Fruit fly (Drosophila melanogaster) whole organism, prepupa: ENCODE data around the gene CG31937.

Experiments
- CG10631 ChIP-seq: fragments of 200-800 bp; sonication (Bioruptor generic); optimal IDR thresholded peaks from 2 replicates; lab custom pipeline; 2016; ENCODE audit warnings: missing biosample characterization, missing genetic modification characterization
- CG10669 ChIP-seq: fragments of 200-800 bp; sonication (Bioruptor generic); optimal IDR thresholded peaks from 3 replicates; lab custom pipeline; 2018; ENCODE audit warnings: missing biosample characterization, mild to moderate bottlenecking, missing genetic modification characterization, moderate library complexity
- CG11294 ChIP-seq: fragments of 200-800 bp; sonication (Bioruptor generic); IDR thresholded peaks from 2 replicates; pipeline ENCODE4 v1.3.6; 2022; ENCODE audit warnings: missing biosample characterization, missing genetic modification characterization
- CG11762 ChIP-seq: fragments of 200-800 bp; sonication (Bioruptor generic); optimal IDR thresholded peaks from 3 replicates; lab custom pipeline; 2016; ENCODE audit warnings: missing biosample characterization, missing genetic modification characterization; ENCODE audit not compliant: insufficient read depth
- CG11902 ChIP-seq: fragments of 200-800 bp; sonication (Bioruptor generic); optimal IDR thresholded peaks from 3 replicates; lab custom pipeline; 2016; ENCODE audit warnings: missing biosample characterization, missing genetic modification characterization
- CG15336 ChIP-seq: fragments of 200-800 bp; sonication (Bioruptor generic); IDR thresholded peaks from 2 replicates; pipeline ENCODE4 v1.3.6; 2022; ENCODE audit warnings: missing biosample characterization, missing genetic modification characterization
- CG16779 ChIP-seq: fragments of 200-800 bp; sonication (Bioruptor generic); optimal IDR thresholded peaks from 3 replicates; lab custom pipeline; 2017; ENCODE audit warnings: missing biosample characterization, mild to moderate bottlenecking, missing genetic modification characterization
- CG3032 ChIP-seq: fragments of 200-800 bp; optimal IDR thresholded peaks from 2 replicates; lab custom pipeline; 2019; ENCODE audit warnings: missing biosample characterization, mild to moderate bottlenecking, missing genetic modification characterization, moderate library complexity
- CG32006 ChIP-seq: fragments of 200-800 bp; sonication (Bioruptor generic); optimal IDR thresholded peaks from 3 replicates; lab custom pipeline; 2017; ENCODE audit warnings: missing biosample characterization, mild to moderate bottlenecking, missing genetic modification characterization
- CG4318 ChIP-seq: fragments of 200-800 bp; sonication (Bioruptor generic); optimal IDR thresholded peaks from 3 replicates; lab custom pipeline; 2017; ENCODE audit warnings: missing biosample characterization, mild to moderate bottlenecking, missing genetic modification characterization
- CG6163 ChIP-seq: fragments of 200-800 bp; sonication (Bioruptor generic); IDR thresholded peaks from 3 replicates; pipeline ENCODE4 v1.3.6; 2022; ENCODE audit warnings: missing biosample characterization, missing genetic modification characterization
- CG6276 ChIP-seq: fragments of 200-800 bp; sonication (Bioruptor generic); optimal IDR thresholded peaks from 2 replicates; lab custom pipeline; 2017; ENCODE audit warnings: missing biosample characterization, mild to moderate bottlenecking, missing genetic modification characterization
- CG6792 ChIP-seq: fragments of 200-800 bp; sonication (Bioruptor generic); optimal IDR thresholded peaks from 3 replicates; lab custom pipeline; 2016; ENCODE audit warnings: missing biosample characterization, missing genetic modification characterization
- CG6808 ChIP-seq: fragments of 200-800 bp; sonication (Bioruptor generic); optimal IDR thresholded peaks from 3 replicates; lab custom pipeline; 2017; ENCODE audit warnings: missing biosample characterization, missing genetic modification characterization, mild to moderate bottlenecking, moderate library complexity, missing genetic modification reagents
- CG6854 ChIP-seq: fragments of 200-800 bp; sonication (Bioruptor generic); optimal IDR thresholded peaks from 2 replicates; lab custom pipeline; 2017; ENCODE audit warnings: missing biosample characterization, mild to moderate bottlenecking, missing genetic modification characterization
- CG7368 ChIP-seq: fragments of 200-800 bp; sonication (Bioruptor generic); optimal IDR thresholded peaks from 3 replicates; lab custom pipeline; 2016; ENCODE audit warnings: missing biosample characterization, missing genetic modification characterization
- CG8119 ChIP-seq: fragments of 200-800 bp; sonication (Bioruptor generic); IDR thresholded peaks from 3 replicates; pipeline ENCODE4 v1.3.6; 2022; ENCODE audit warnings: missing biosample characterization, missing genetic modification characterization
- CG8319 ChIP-seq: fragments of 200-800 bp; sonication (Bioruptor generic); optimal IDR thresholded peaks from 3 replicates; lab custom pipeline; 2016; ENCODE audit warnings: missing biosample characterization, missing genetic modification characterization
- Eip75B ChIP-seq: fragments of 200-800 bp; sonication (Bioruptor generic); optimal IDR thresholded peaks from 3 replicates; lab custom pipeline; 2016; ENCODE audit warnings: missing biosample characterization, missing genetic modification characterization
- Eip78C ChIP-seq: fragments of 200-800 bp; sonication (Bioruptor generic); peaks from one replicate; lab custom pipeline; 2016; ENCODE audit warnings: missing biosample characterization, missing genetic modification characterization
- Ets21C ChIP-seq: fragments of 200-800 bp; sonication (Bioruptor generic); optimal IDR thresholded peaks from 3 replicates; lab custom pipeline; 2016; ENCODE audit warnings: missing biosample characterization, missing genetic modification characterization
- Ets96B ChIP-seq: fragments of 200-800 bp; optimal IDR thresholded peaks from 2 replicates; lab custom pipeline; 2019; ENCODE audit warnings: missing biosample characterization, mild to moderate bottlenecking, missing genetic modification characterization, moderate library complexity
- Gug ChIP-seq: fragments of 200-800 bp; sonication (Bioruptor generic); IDR thresholded peaks from 2 replicates; pipeline ENCODE4 v1.3.6; 2022; ENCODE audit warnings: missing biosample characterization, missing genetic modification characterization
- Hr39 ChIP-seq: fragments of 200-800 bp; sonication (Bioruptor generic); optimal IDR thresholded peaks from 2 replicates; lab custom pipeline; 2016; ENCODE audit warnings: missing biosample characterization, missing genetic modification characterization
- Hr4 ChIP-seq: fragments of 200-800 bp; sonication (Bioruptor generic); optimal IDR thresholded peaks from 3 replicates; lab custom pipeline; 2016; ENCODE audit warnings: missing biosample characterization, missing genetic modification characterization
- Met ChIP-seq: fragments of 200-800 bp; sonication (Bioruptor generic); optimal IDR thresholded peaks from 3 replicates; lab custom pipeline; 2016; ENCODE audit warnings: missing biosample characterization, missing genetic modification characterization
- OdsH ChIP-seq: fragments of 200-800 bp; sonication (Bioruptor generic); optimal IDR thresholded peaks from 3 replicates; lab custom pipeline; 2016; ENCODE audit warnings: missing biosample characterization, missing genetic modification characterization
- Sox14 ChIP-seq: fragments of 200-800 bp; sonication (Bioruptor generic); optimal IDR thresholded peaks from 3 replicates; lab custom pipeline; 2016; ENCODE audit warnings: missing biosample characterization, missing genetic modification characterization
- Sox15 ChIP-seq: fragments of 200-800 bp; sonication (Bioruptor generic); optimal IDR thresholded peaks from 3 replicates; lab custom pipeline; 2016; ENCODE audit warnings: missing biosample characterization, missing genetic modification characterization
- achi ChIP-seq: fragments of 200-800 bp; sonication (Bioruptor generic); optimal IDR thresholded peaks from 3 replicates; lab custom pipeline; 2016; ENCODE audit warnings: missing biosample characterization, missing genetic modification characterization
- cyc ChIP-seq: fragments of 200-800 bp; sonication (Bioruptor generic); optimal IDR thresholded peaks from 3 replicates; lab custom pipeline; 2016; ENCODE audit warnings: missing biosample characterization, missing genetic modification characterization
- dac ChIP-seq: fragments of 200-800 bp; sonication (Bioruptor generic); optimal IDR thresholded peaks from 2 replicates; lab custom pipeline; 2017; ENCODE audit warnings: missing biosample characterization, mild to moderate bottlenecking, missing genetic modification characterization
- dsx ChIP-seq: fragments of 200-800 bp; optimal IDR thresholded peaks from 3 replicates; lab custom pipeline; 2019; ENCODE audit warnings: missing biosample characterization, mild to moderate bottlenecking, missing genetic modification characterization, moderate library complexity; ENCODE audit not compliant: poor library complexity, severe bottlenecking
- esn ChIP-seq: fragments of 200-800 bp; sonication (Bioruptor generic); optimal IDR thresholded peaks from 2 replicates; lab custom pipeline; 2016; ENCODE audit warnings: missing biosample characterization, mild to moderate bottlenecking, missing genetic modification characterization, moderate library complexity
- fd59A ChIP-seq: fragments of 200-800 bp; sonication (Bioruptor generic); optimal IDR thresholded peaks from 2 replicates; lab custom pipeline; 2017; ENCODE audit warnings: missing biosample characterization, mild to moderate bottlenecking, missing genetic modification characterization, missing genetic modification reagents
- fd85E ChIP-seq: fragments of 200-800 bp; sonication (Bioruptor generic); optimal IDR thresholded peaks from 3 replicates; lab custom pipeline; 2016; ENCODE audit warnings: missing biosample characterization, missing genetic modification characterization
- fkh ChIP-seq: fragments of 200-800 bp; sonication (Bioruptor generic); optimal IDR thresholded peaks from 3 replicates; lab custom pipeline; 2017; ENCODE audit warnings: missing biosample characterization, mild to moderate bottlenecking, missing genetic modification characterization, moderate library complexity
- lz ChIP-seq: fragments of 200-800 bp; sonication (Bioruptor generic); optimal IDR thresholded peaks from 3 replicates; lab custom pipeline; 2016; ENCODE audit warnings: missing biosample characterization, missing genetic modification characterization
- net ChIP-seq: fragments of 200-800 bp; sonication (Bioruptor generic); optimal IDR thresholded peaks from 3 replicates; lab custom pipeline; 2016; ENCODE audit warnings: missing biosample characterization, missing genetic modification characterization
- pdm3 ChIP-seq: fragments of 200-800 bp; sonication (Bioruptor generic); optimal IDR thresholded peaks from 3 replicates; lab custom pipeline; 2016; ENCODE audit warnings: missing biosample characterization, missing genetic modification characterization
- salr ChIP-seq, 2 experiments: fragments of 200-800 bp; sonication (Bioruptor generic); optimal IDR thresholded peaks; 3 replicates each; lab custom pipeline; 2016 to 2018; ENCODE audit warnings: missing biosample characterization in 2 of 2, missing genetic modification characterization in 2 of 2, mild to moderate bottlenecking in 1 of 2
- svp ChIP-seq: fragments of 200-800 bp; sonication (Bioruptor generic); peaks from one replicate; lab custom pipeline; 2016; ENCODE audit warnings: missing biosample characterization, missing genetic modification characterization
- vri ChIP-seq: fragments of 200-800 bp; sonication (Bioruptor generic); optimal IDR thresholded peaks from 3 replicates; lab custom pipeline; 2016; ENCODE audit warnings: missing biosample characterization, mild to moderate bottlenecking, missing genetic modification characterization

Gene CG31937

dm6 chr2L:1706961-1707360 is 22.7 kb upstream of the CG31937 start:
- TF ChIP-seq CG32006: no peak
- TF ChIP-seq CG11902 (GFP tag; lab: Kevin White, UChicago): no peak
- no peak for TF ChIP-seq dsx
- TF ChIP-seq OdsH (GFP tag; lab: Kevin White, UChicago): no peak
- no peak for TF ChIP-seq Eip78C
- no peak for TF ChIP-seq cyc (GFP tag; lab: Kevin White, UChicago)
- no peak for TF ChIP-seq Sox14 (GFP tag; lab: Kevin White, UChicago)
- no peak for TF ChIP-seq CG4318 (GFP tag; lab: Kevin White, UChicago)
- TF ChIP-seq pdm3 (GFP tag; lab: Kevin White, UChicago): no peak
- no peak for TF ChIP-seq CG10669 (GFP tag; lab: Kevin White, UChicago)
- TF ChIP-seq Hr39: no peak

- peak; percentile 13 for TF ChIP-seq vri (GFP tag; lab: Kevin White, UChicago)
- TF ChIP-seq net (GFP tag; lab: Kevin White, UChicago): no peak
- TF ChIP-seq svp (GFP tag; lab: Kevin White, UChicago): peak; percentile 52
Measured at dm6 chr2L:1708110-1708509, 21.6 kb upstream of the CG31937 start.

- TF ChIP-seq CG10669 (GFP tag; lab: Kevin White, UChicago) (no peak), vri (GFP tag; lab: Kevin White, UChicago) (peak; percentile 6), CG8319 (no peak), Met (GFP tag; lab: Kevin White, UChicago) (no peak), svp (GFP tag; lab: Kevin White, UChicago) (peak; percentile 28), Sox15 (GFP tag; lab: Kevin White, UChicago) (no peak), CG11902 (GFP tag; lab: Kevin White, UChicago) (no peak), CG6163 (GFP tag; lab: Robert Waterston, UW) (no peak), CG4318 (GFP tag; lab: Kevin White, UChicago) (no peak), Eip78C (no peak)
- TF ChIP-seq, all 60 proteins: peak for 2
Measured at dm6 chr2L:1709316-1709715, 20.4 kb upstream of the CG31937 start.

dm6 chr2L:1710224-1710623 is 19.5 kb upstream of the CG31937 start, which contains the start of the genes CG17660 and mRpL48:
Gene CG17660 (minus strand): TSS chr2L:1710421.
Gene mRpL48 (plus strand): TSS chr2L:1710462.
- TF ChIP-seq Hr39 (no peak), pdm3 (GFP tag; lab: Kevin White, UChicago) (no peak), CG11294 (GFP tag; lab: Robert Waterston, UW) (no peak), fd85E (GFP tag; lab: Kevin White, UChicago) (no peak), CG11762 (GFP tag; lab: Kevin White, UChicago) (no peak), CG3032 (tag; lab: Kevin White, UChicago) (no peak), CG6808 (GFP tag; lab: Kevin White, UChicago) (no peak), lz (GFP tag; lab: Kevin White, UChicago) (no peak), Met (GFP tag; lab: Kevin White, UChicago) (no peak), svp (GFP tag; lab: Kevin White, UChicago) (no peak), CG10631 (GFP tag; lab: Kevin White, UChicago) (no peak), CG6163 (GFP tag; lab: Robert Waterston, UW) (no peak), CG16779 (tag; lab: Kevin White, UChicago) (no peak), salr (GFP tag; optimal IDR thresholded peaks at IDR 0.05; lab: Kevin White, UChicago) (no peak), CG6276 (GFP tag; lab: Kevin White, UChicago) (no peak), Hr4 (GFP tag; lab: Kevin White, UChicago) (no peak), CG6792 (no peak), Gug (GFP tag; lab: Robert Waterston, UW) (no peak), vri (GFP tag; lab: Kevin White, UChicago) (peak; percentile 72), cyc (GFP tag; lab: Kevin White, UChicago) (no peak), CG15336 (GFP tag; lab: Robert Waterston, UW) (no peak), CG7368 (no peak), Ets96B (tag; lab: Kevin White, UChicago) (no peak), esn (GFP tag; lab: Kevin White, UChicago) (peak; percentile 13), Eip78C (peak; percentile 68), CG10669 (GFP tag; lab: Kevin White, UChicago) (no peak), CG6854 (peak; percentile 13), CG8319 (no peak), Ets21C (no peak), Eip75B (GFP tag; lab: Kevin White, UChicago) (no peak), fkh (GFP tag; lab: Kevin White, UChicago) (peak; percentile 97), achi (GFP tag; lab: Kevin White, UChicago) (no peak), fd59A (GFP tag; lab: Kevin White, UChicago) (no peak), CG8119 (GFP tag; lab: Robert Waterston, UW) (no peak), dac (GFP tag; lab: Kevin White, UChicago) (no peak)
- TF ChIP-seq, all 60 proteins: peak for 5
